Worm (Caenorhabditis elegans): ENCODE data around the gene F52H2.5.

DNA sequence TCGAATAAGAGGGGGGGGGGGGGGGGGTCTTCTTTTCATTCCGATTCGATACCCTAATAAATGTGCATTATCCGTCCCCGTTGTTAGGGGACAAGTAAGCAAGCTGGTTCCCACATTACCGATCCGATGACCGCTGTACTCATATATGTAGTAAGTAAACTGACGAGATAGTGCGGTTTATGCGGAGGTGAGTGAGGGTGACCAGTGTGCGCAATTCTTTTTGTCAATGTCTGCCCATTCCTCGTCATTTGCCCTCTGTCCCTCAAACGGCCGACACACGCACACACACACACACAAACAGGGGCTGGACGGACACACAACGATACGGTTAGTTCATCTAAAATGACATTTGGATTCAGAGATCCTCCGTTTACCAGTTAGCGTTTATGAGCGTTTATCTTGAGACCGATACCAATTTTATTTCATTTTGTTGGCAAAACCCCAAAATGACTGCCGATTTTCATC lies 7.6 kb downstream of the F52H2.5 start, which contains the start of gene aat-3:
- TF ChIP-seq tab-1 (GFP tag; IDR thresholded peaks at IDR 0.05), result no peak
- no peak for TF ChIP-seq flt-1 (GFP tag; IDR thresholded peaks at IDR 0.05)

Data from whole organism, midembryonic.